Fruit fly (Drosophila melanogaster) whole organism, prepupa: ENCODE data around the gene CG8219.

Experiments
- Blimp-1 ChIP-seq: fragments of 200-800 bp; sonication (Bioruptor generic); optimal IDR thresholded peaks from 3 replicates; lab custom pipeline; 2017; ENCODE audit warnings: missing biosample characterization, missing genetic modification characterization, mild to moderate bottlenecking, moderate library complexity, missing genetic modification reagents
- CG10631 ChIP-seq: fragments of 200-800 bp; sonication (Bioruptor generic); optimal IDR thresholded peaks from 2 replicates; lab custom pipeline; 2016; ENCODE audit warnings: missing biosample characterization, missing genetic modification characterization
- CG11294 ChIP-seq: fragments of 200-800 bp; sonication (Bioruptor generic); IDR thresholded peaks from 2 replicates; pipeline ENCODE4 v1.3.6; 2022; ENCODE audit warnings: missing biosample characterization, missing genetic modification characterization
- CG11762 ChIP-seq: fragments of 200-800 bp; sonication (Bioruptor generic); optimal IDR thresholded peaks from 3 replicates; lab custom pipeline; 2016; ENCODE audit warnings: missing biosample characterization, missing genetic modification characterization; ENCODE audit not compliant: insufficient read depth
- CG15336 ChIP-seq: fragments of 200-800 bp; sonication (Bioruptor generic); IDR thresholded peaks from 2 replicates; pipeline ENCODE4 v1.3.6; 2022; ENCODE audit warnings: missing biosample characterization, missing genetic modification characterization
- CG32006 ChIP-seq: fragments of 200-800 bp; sonication (Bioruptor generic); optimal IDR thresholded peaks from 3 replicates; lab custom pipeline; 2017; ENCODE audit warnings: missing biosample characterization, mild to moderate bottlenecking, missing genetic modification characterization
- CG3919 ChIP-seq: fragments of 200-800 bp; sonication (Bioruptor generic); optimal IDR thresholded peaks from 3 replicates; lab custom pipeline; 2016; ENCODE audit warnings: missing biosample characterization, missing genetic modification characterization
- CG4318 ChIP-seq: fragments of 200-800 bp; sonication (Bioruptor generic); optimal IDR thresholded peaks from 3 replicates; lab custom pipeline; 2017; ENCODE audit warnings: missing biosample characterization, mild to moderate bottlenecking, missing genetic modification characterization
- CG6276 ChIP-seq: fragments of 200-800 bp; sonication (Bioruptor generic); optimal IDR thresholded peaks from 2 replicates; lab custom pipeline; 2017; ENCODE audit warnings: missing biosample characterization, mild to moderate bottlenecking, missing genetic modification characterization
- CG7368 ChIP-seq: fragments of 200-800 bp; sonication (Bioruptor generic); optimal IDR thresholded peaks from 3 replicates; lab custom pipeline; 2016; ENCODE audit warnings: missing biosample characterization, missing genetic modification characterization
- CG8119 ChIP-seq: fragments of 200-800 bp; sonication (Bioruptor generic); IDR thresholded peaks from 3 replicates; pipeline ENCODE4 v1.3.6; 2022; ENCODE audit warnings: missing biosample characterization, missing genetic modification characterization
- CG8632 ChIP-seq: fragments of 200-800 bp; sonication (Bioruptor generic); optimal IDR thresholded peaks from 3 replicates; lab custom pipeline; 2016; ENCODE audit warnings: missing biosample characterization, missing genetic modification characterization
- Eip75B ChIP-seq: fragments of 200-800 bp; sonication (Bioruptor generic); optimal IDR thresholded peaks from 3 replicates; lab custom pipeline; 2016; ENCODE audit warnings: missing biosample characterization, missing genetic modification characterization
- Eip78C ChIP-seq: fragments of 200-800 bp; sonication (Bioruptor generic); peaks from one replicate; lab custom pipeline; 2016; ENCODE audit warnings: missing biosample characterization, missing genetic modification characterization
- Eip93F ChIP-seq: fragments of 200-800 bp; sonication (Bioruptor generic); optimal IDR thresholded peaks from 2 replicates; lab custom pipeline; 2016; ENCODE audit warnings: missing biosample characterization, mild to moderate bottlenecking, missing genetic modification characterization
- Ets21C ChIP-seq: fragments of 200-800 bp; sonication (Bioruptor generic); optimal IDR thresholded peaks from 3 replicates; lab custom pipeline; 2016; ENCODE audit warnings: missing biosample characterization, missing genetic modification characterization
- Ets96B ChIP-seq: fragments of 200-800 bp; optimal IDR thresholded peaks from 2 replicates; lab custom pipeline; 2019; ENCODE audit warnings: missing biosample characterization, mild to moderate bottlenecking, missing genetic modification characterization, moderate library complexity
- Gug ChIP-seq: fragments of 200-800 bp; sonication (Bioruptor generic); IDR thresholded peaks from 2 replicates; pipeline ENCODE4 v1.3.6; 2022; ENCODE audit warnings: missing biosample characterization, missing genetic modification characterization
- Hr38 ChIP-seq: sonication (Bioruptor generic); optimal IDR thresholded peaks from 2 replicates; lab custom pipeline; 2016; ENCODE audit warnings: missing biosample characterization, missing genetic modification characterization
- Hr4 ChIP-seq: fragments of 200-800 bp; sonication (Bioruptor generic); optimal IDR thresholded peaks from 3 replicates; lab custom pipeline; 2016; ENCODE audit warnings: missing biosample characterization, missing genetic modification characterization
- Lpt ChIP-seq: fragments of 200-800 bp; sonication (Bioruptor generic); optimal IDR thresholded peaks from 3 replicates; lab custom pipeline; 2016; ENCODE audit warnings: missing biosample characterization, missing genetic modification characterization
- OdsH ChIP-seq: fragments of 200-800 bp; sonication (Bioruptor generic); optimal IDR thresholded peaks from 3 replicates; lab custom pipeline; 2016; ENCODE audit warnings: missing biosample characterization, missing genetic modification characterization
- Smox ChIP-seq: fragments of 200-800 bp; sonication (Bioruptor generic); optimal IDR thresholded peaks from 3 replicates; lab custom pipeline; 2016; ENCODE audit warnings: missing biosample characterization, missing genetic modification characterization
- Sox102F ChIP-seq: fragments of 200-800 bp; sonication (Bioruptor generic); optimal IDR thresholded peaks from 2 replicates; lab custom pipeline; 2016; ENCODE audit warnings: missing biosample characterization, mild to moderate bottlenecking, missing genetic modification characterization
- Sox14 ChIP-seq: fragments of 200-800 bp; sonication (Bioruptor generic); optimal IDR thresholded peaks from 3 replicates; lab custom pipeline; 2016; ENCODE audit warnings: missing biosample characterization, missing genetic modification characterization
- Sox15 ChIP-seq: fragments of 200-800 bp; sonication (Bioruptor generic); optimal IDR thresholded peaks from 3 replicates; lab custom pipeline; 2016; ENCODE audit warnings: missing biosample characterization, missing genetic modification characterization
- acj6 ChIP-seq: fragments of 200-800 bp; sonication (Bioruptor generic); optimal IDR thresholded peaks from 3 replicates; lab custom pipeline; 2016; ENCODE audit warnings: missing biosample characterization, missing genetic modification characterization
- dac ChIP-seq: fragments of 200-800 bp; sonication (Bioruptor generic); optimal IDR thresholded peaks from 2 replicates; lab custom pipeline; 2017; ENCODE audit warnings: missing biosample characterization, mild to moderate bottlenecking, missing genetic modification characterization
- dsx ChIP-seq: fragments of 200-800 bp; optimal IDR thresholded peaks from 3 replicates; lab custom pipeline; 2019; ENCODE audit warnings: missing biosample characterization, mild to moderate bottlenecking, missing genetic modification characterization, moderate library complexity; ENCODE audit not compliant: poor library complexity, severe bottlenecking
- eg ChIP-seq: fragments of 200-800 bp; sonication (Bioruptor generic); IDR thresholded peaks from 3 replicates; pipeline ENCODE4 v1.3.6; 2022; ENCODE audit warnings: missing biosample characterization, missing genetic modification characterization
- fd59A ChIP-seq: fragments of 200-800 bp; sonication (Bioruptor generic); optimal IDR thresholded peaks from 2 replicates; lab custom pipeline; 2017; ENCODE audit warnings: missing biosample characterization, mild to moderate bottlenecking, missing genetic modification characterization, missing genetic modification reagents
- lz ChIP-seq: fragments of 200-800 bp; sonication (Bioruptor generic); optimal IDR thresholded peaks from 3 replicates; lab custom pipeline; 2016; ENCODE audit warnings: missing biosample characterization, missing genetic modification characterization
- net ChIP-seq: fragments of 200-800 bp; sonication (Bioruptor generic); optimal IDR thresholded peaks from 3 replicates; lab custom pipeline; 2016; ENCODE audit warnings: missing biosample characterization, missing genetic modification characterization
- spab ChIP-seq: fragments of 200-800 bp; sonication (Bioruptor generic); optimal IDR thresholded peaks from 2 replicates; lab custom pipeline; 2017; ENCODE audit warnings: missing biosample characterization, mild to moderate bottlenecking, missing genetic modification characterization, missing genetic modification reagents
- ss ChIP-seq, 2 experiments: fragments of 200-800 bp; sonication (Bioruptor generic); optimal IDR thresholded peaks; 2 replicates in 1 of 2; 3 replicates in 1 of 2; lab custom pipeline; 2017 to 2018; ENCODE audit warnings: mild to moderate bottlenecking in 2 of 2, missing biosample characterization in 2 of 2, missing genetic modification characterization in 2 of 2, moderate library complexity in 1 of 2
- svp ChIP-seq: fragments of 200-800 bp; sonication (Bioruptor generic); peaks from one replicate; lab custom pipeline; 2016; ENCODE audit warnings: missing biosample characterization, missing genetic modification characterization
- topi ChIP-seq: fragments of 200-800 bp; sonication (Bioruptor generic); optimal IDR thresholded peaks from 3 replicates; lab custom pipeline; 2016; ENCODE audit warnings: missing biosample characterization, missing genetic modification characterization

CG8219 gene

DNA sequence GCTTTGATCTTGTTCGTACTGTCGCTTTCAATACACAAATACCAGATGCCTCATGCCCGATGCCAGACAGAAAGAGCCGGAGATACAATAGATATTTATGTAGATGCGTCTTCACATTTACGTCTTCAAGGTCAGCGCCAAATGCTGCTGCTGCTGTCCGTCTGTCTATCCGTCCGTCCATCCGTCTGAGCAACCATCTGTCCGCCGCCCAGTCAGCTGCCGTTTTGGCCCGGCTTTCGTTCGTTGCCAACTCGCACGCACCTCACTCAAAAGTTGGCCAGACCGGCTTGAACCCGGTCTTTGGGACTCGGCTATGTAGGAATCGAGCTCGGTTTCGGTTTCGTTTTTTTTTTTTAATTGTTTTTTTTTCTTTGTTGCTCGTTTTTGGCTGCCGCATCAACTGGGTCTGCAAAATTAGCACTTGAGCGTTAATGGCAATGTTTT lies 45.3 kb upstream of the CG8219 start (continued):
- TF ChIP-seq CG10631, result no peak
- peak; percentile 37 for TF ChIP-seq CG3919 (GFP tag; lab: Kevin White, UChicago)
- no peak for TF ChIP-seq Eip93F (GFP tag; lab: Kevin White, UChicago)
- no peak for TF ChIP-seq OdsH (GFP tag; lab: Kevin White, UChicago)
- no peak for TF ChIP-seq Sox14
- TF ChIP-seq acj6 (GFP tag; lab: Kevin White, UChicago), result no peak
- peak; percentile 37 for TF ChIP-seq Ets96B
- TF ChIP-seq Eip78C, result peak; percentile 73
- no peak for TF ChIP-seq Hr38 (GFP tag; lab: Kevin White, UChicago)
- peak; percentile 77 for TF ChIP-seq CG8119 (GFP tag; lab: Robert Waterston, UW)
- peak; percentile 31 for TF ChIP-seq Lpt (GFP tag; lab: Kevin White, UChicago)
- TF ChIP-seq lz (GFP tag; lab: Kevin White, UChicago), result no peak
- peak; percentile 30 for TF ChIP-seq CG11762 (GFP tag; lab: Kevin White, UChicago)
- TF ChIP-seq fd59A, result peak; percentile 20
- TF ChIP-seq CG15336 (GFP tag; lab: Robert Waterston, UW), result peak; percentile 65
- TF ChIP-seq CG11294, result no peak
- TF ChIP-seq eg (GFP tag; lab: Robert Waterston, UW), result peak; percentile 84
- TF ChIP-seq, all 60 proteins: peak for 27

dm6 chr3L:6157327-6158032 lies 42.8 kb upstream of the CG8219 start, which contains the start of gene CG13297:
Gene CG13297, minus strand, starts transcription at chr3L:6157377.
- TF ChIP-seq Eip78C, result peak; percentile 34
- TF ChIP-seq CG6276, result peak; percentile 33
- TF ChIP-seq CG7368 (GFP tag; lab: Kevin White, UChicago), result no peak
- no peak for TF ChIP-seq dac (GFP tag; lab: Kevin White, UChicago)
- peak; percentile 14 for TF ChIP-seq CG32006 (GFP tag; lab: Kevin White, UChicago)
- TF ChIP-seq, all 60 proteins: peak for 3

- TF ChIP-seq CG10631, result no peak
- TF ChIP-seq Hr4 (GFP tag; lab: Kevin White, UChicago), result no peak
- TF ChIP-seq Sox14, result no peak
- no peak for TF ChIP-seq Blimp-1 (GFP tag; lab: Kevin White, UChicago)
- no peak for TF ChIP-seq CG8632 (GFP tag; lab: Kevin White, UChicago)
- no peak for TF ChIP-seq spab
- no peak for TF ChIP-seq Smox (GFP tag; lab: Kevin White, UChicago)
- no peak for TF ChIP-seq Eip75B (GFP tag; lab: Kevin White, UChicago)
- no peak for TF ChIP-seq Ets96B
- TF ChIP-seq fd59A, result no peak
- TF ChIP-seq Sox102F (GFP tag; lab: Kevin White, UChicago), result no peak
- TF ChIP-seq dsx, result no peak
- TF ChIP-seq CG3919 (GFP tag; lab: Kevin White, UChicago), result no peak
- no peak for TF ChIP-seq CG15336 (GFP tag; lab: Robert Waterston, UW)
- no peak for TF ChIP-seq CG8119 (GFP tag; lab: Robert Waterston, UW)
These were observed 41.7 kb upstream of the CG8219 start, which contains the start of gene Cpr65Ay for dm6 chr3L:6158530-6158929. Gene Cpr65Ay, minus strand, starts transcription at chr3L:6158630.

DNA sequence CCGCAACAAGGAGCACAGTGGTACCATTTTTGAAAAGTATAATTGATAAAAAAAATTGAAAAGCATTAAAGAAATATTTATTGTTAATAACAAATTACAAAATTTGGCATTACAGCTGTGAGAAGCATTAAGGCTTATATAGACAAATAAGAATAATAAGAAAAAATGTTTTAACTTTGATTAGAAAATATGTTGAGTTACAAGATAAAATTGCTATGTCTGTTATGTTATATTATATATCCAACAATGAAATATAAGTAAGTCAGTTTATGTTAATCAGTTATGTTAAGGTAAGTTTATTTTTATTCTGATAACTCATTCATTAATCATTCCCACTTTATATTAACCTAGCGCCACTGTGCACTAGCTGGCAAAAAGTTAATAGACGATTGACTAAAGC lies 40.4 kb upstream of the CG8219 start:
- peak; percentile 47 for TF ChIP-seq svp
- no peak for TF ChIP-seq CG11294
- no peak for TF ChIP-seq Hr38 (GFP tag; lab: Kevin White, UChicago)
- TF ChIP-seq dac (GFP tag; lab: Kevin White, UChicago), result no peak
- TF ChIP-seq CG4318, result no peak
- no peak for TF ChIP-seq Ets96B

dm6 chr3L:6160514-6160913 lies 39.8 kb upstream of the CG8219 start, which contains the start of gene Cpr65Az:
Gene Cpr65Az, plus strand, starts transcription at chr3L:6160814.
- TF ChIP-seq ss (GFP tag; optimal IDR thresholded peaks at IDR 0.05; lab: Kevin White, UChicago) (no peak), Ets21C (no peak), Lpt (GFP tag; lab: Kevin White, UChicago) (no peak), CG4318 (no peak), CG3919 (GFP tag; lab: Kevin White, UChicago) (no peak), net (GFP tag; lab: Kevin White, UChicago) (no peak), Sox15 (GFP tag; lab: Kevin White, UChicago) (no peak), Gug (GFP tag; lab: Robert Waterston, UW) (no peak), Hr4 (GFP tag; lab: Kevin White, UChicago) (no peak), topi (GFP tag; lab: Kevin White, UChicago) (no peak)
